Worm (Caenorhabditis elegans) whole organism, L1 larva: Measurements from ENCODE around the gene adbp-1.

Experiments
- C04F5.9 ChIP-seq: sonication (generic microtip); optimal IDR thresholded peaks from 2 replicates; lab custom pipeline; 2016; ENCODE audit warnings: missing genetic modification characterization, missing compliant biosample characterization
- C16A3.4 ChIP-seq: fragments of 150-350 bp; optimal IDR thresholded peaks from 2 replicates; lab custom pipeline; 2014; ENCODE audit warnings: missing biosample characterization, missing genetic modification characterization
- C34B4.2 ChIP-seq: sonication (generic microtip); optimal IDR thresholded peaks from 2 replicates; lab custom pipeline; 2017; ENCODE audit warnings: mild to moderate bottlenecking, missing genetic modification characterization, missing compliant biosample characterization
- Y116A8C.19 ChIP-seq: sonication (generic microtip); optimal IDR thresholded peaks from 2 replicates; lab custom pipeline; 2016; ENCODE audit warnings: missing compliant biosample characterization, missing genetic modification characterization, borderline replicate concordance
- aha-1 ChIP-seq: fragments of 150-350 bp; optimal IDR thresholded peaks from 2 replicates; lab custom pipeline; 2014; ENCODE audit warnings: missing biosample characterization, missing genetic modification characterization
- alr-1 ChIP-seq: fragments of 200-800 bp; sonication (Bioruptor generic); optimal IDR thresholded peaks from 2 replicates; lab custom pipeline; 2018; ENCODE audit warnings: borderline replicate concordance, mild to moderate bottlenecking, missing genetic modification characterization, missing compliant biosample characterization
- aly-2 ChIP-seq: fragments of 150-350 bp; optimal IDR thresholded peaks from 2 replicates; lab custom pipeline; 2014; ENCODE audit warnings: missing biosample characterization, missing genetic modification characterization
- ama-1 ChIP-seq: fragments of 150-350 bp; optimal IDR thresholded peaks from 2 replicates; lab custom pipeline; 2014
- blmp-1 ChIP-seq: fragments of 150-350 bp; optimal IDR thresholded peaks from 2 replicates; lab custom pipeline; 2014; ENCODE audit warnings: missing biosample characterization, missing genetic modification characterization
- ceh-63 ChIP-seq: fragments of 200-800 bp; sonication (Bioruptor generic); optimal IDR thresholded peaks from 2 replicates; lab custom pipeline; 2018; ENCODE audit warnings: mild to moderate bottlenecking, missing genetic modification characterization, missing compliant biosample characterization
- ceh-82 ChIP-seq, 3 experiments: fragments of 150-350 bp in 1 of 3; sonication (generic microtip) in 2 of 3; optimal IDR thresholded peaks; 2 replicates each; lab custom pipeline; 2014 to 2017; ENCODE audit warnings: missing biosample characterization in 3 of 3, missing genetic modification characterization in 3 of 3
- ceh-90 ChIP-seq: sonication (generic microtip); optimal IDR thresholded peaks from 2 replicates; lab custom pipeline; 2016; ENCODE audit warnings: missing genetic modification characterization, missing compliant biosample characterization
- dpl-1 ChIP-seq, 3 experiments: fragments of 150-350 bp in 2 of 3; sonication (generic microtip) in 1 of 3; optimal IDR thresholded peaks; 2 replicates each; lab custom pipeline; 2014 to 2017; ENCODE audit warnings: missing biosample characterization in 3 of 3, missing genetic modification characterization in 3 of 3, missing genetic modification reagents in 3 of 3
- dsc-1 ChIP-seq: sonication (generic microtip); optimal IDR thresholded peaks from 2 replicates; lab custom pipeline; 2016; ENCODE audit warnings: mild to moderate bottlenecking, missing genetic modification characterization, missing compliant biosample characterization
- efl-3 ChIP-seq: fragments of 200-800 bp; sonication (Bioruptor generic); optimal IDR thresholded peaks from 2 replicates; lab custom pipeline; 2018; ENCODE audit warnings: mild to moderate bottlenecking, missing genetic modification characterization, missing compliant biosample characterization
- ets-5 ChIP-seq: fragments of 200-800 bp; sonication (Bioruptor generic); IDR thresholded peaks from 2 replicates; pipeline ENCODE4 v1.3.6; 2022; ENCODE audit warnings: missing genetic modification characterization, missing compliant biosample characterization
- fkh-10 ChIP-seq: sonication (generic microtip); optimal IDR thresholded peaks from 2 replicates; lab custom pipeline; 2017; ENCODE audit warnings: missing biosample characterization, missing genetic modification reagents, missing genetic modification characterization
- hlh-4 ChIP-seq: sonication (generic microtip); optimal IDR thresholded peaks from 2 replicates; lab custom pipeline; 2016; ENCODE audit warnings: mild to moderate bottlenecking, missing genetic modification characterization, missing compliant biosample characterization
- hpl-2 ChIP-seq: fragments of 150-350 bp; optimal IDR thresholded peaks from 2 replicates; lab custom pipeline; 2014; ENCODE audit warnings: missing biosample characterization, missing genetic modification reagents, missing genetic modification characterization
- irx-1 ChIP-seq: sonication (generic microtip); optimal IDR thresholded peaks from 2 replicates; lab custom pipeline; 2016; ENCODE audit warnings: missing genetic modification characterization, missing compliant biosample characterization
- isw-1 ChIP-seq: fragments of 200-800 bp; sonication (Bioruptor generic); IDR thresholded peaks from 2 replicates; pipeline ENCODE4 v1.3.6; 2022; ENCODE audit warnings: missing genetic modification characterization, missing compliant biosample characterization
- lin-35 ChIP-seq, 2 experiments: fragments of 150-350 bp; optimal IDR thresholded peaks; 2 replicates each; lab custom pipeline; 2014; ENCODE audit warnings: missing biosample characterization in 2 of 2, missing genetic modification characterization in 2 of 2, missing genetic modification reagents in 2 of 2
- lin-39 ChIP-seq: fragments of 150-350 bp; optimal IDR thresholded peaks from 2 replicates; lab custom pipeline; 2014; ENCODE audit warnings: missing biosample characterization, missing genetic modification reagents, missing genetic modification characterization
- mab-9 ChIP-seq: fragments of 200-800 bp; sonication (Bioruptor generic); IDR thresholded peaks from 2 replicates; pipeline ENCODE4 v1.3.6; 2022; ENCODE audit warnings: missing genetic modification reagents, missing genetic modification characterization, missing compliant biosample characterization
- mdl-1 ChIP-seq, 2 experiments: fragments of 150-350 bp; optimal IDR thresholded peaks; 2 replicates each; lab custom pipeline; 2014 to 2017; ENCODE audit warnings: missing biosample characterization in 2 of 2, missing genetic modification characterization in 2 of 2, inconsistent platforms in 1 of 2
- mef-2 ChIP-seq: fragments of 150-350 bp; optimal IDR thresholded peaks from 2 replicates; lab custom pipeline; 2014; ENCODE audit warnings: missing biosample characterization, missing genetic modification characterization
- mep-1 ChIP-seq: fragments of 150-350 bp; optimal IDR thresholded peaks from 2 replicates; lab custom pipeline; 2014; ENCODE audit warnings: missing biosample characterization, missing genetic modification characterization
- nhr-11 ChIP-seq: fragments of 150-350 bp; optimal IDR thresholded peaks from 2 replicates; lab custom pipeline; 2014; ENCODE audit warnings: missing biosample characterization, missing genetic modification characterization
- nhr-12 ChIP-seq: sonication (generic microtip); optimal IDR thresholded peaks from 2 replicates; lab custom pipeline; 2017; ENCODE audit warnings: missing biosample characterization, missing genetic modification characterization
- nhr-19 ChIP-seq: fragments of 200-800 bp; sonication (Bioruptor generic); conservative IDR thresholded peaks from 2 replicates; pipeline ENCODE4 v1.3.6; 2022; ENCODE audit warnings: missing genetic modification characterization, missing compliant biosample characterization
- nhr-20 ChIP-seq: sonication (generic microtip); optimal IDR thresholded peaks from 2 replicates; lab custom pipeline; 2016; ENCODE audit warnings: mild to moderate bottlenecking, missing genetic modification characterization, missing compliant biosample characterization
- nhr-237 ChIP-seq: fragments of 150-350 bp; optimal IDR thresholded peaks from 2 replicates; lab custom pipeline; 2014; ENCODE audit warnings: missing biosample characterization, missing genetic modification characterization
- nhr-28 ChIP-seq: fragments of 150-350 bp; optimal IDR thresholded peaks from 2 replicates; lab custom pipeline; 2014; ENCODE audit warnings: missing biosample characterization, missing genetic modification characterization
- nhr-47 ChIP-seq: sonication (generic microtip); optimal IDR thresholded peaks from 2 replicates; lab custom pipeline; 2016; ENCODE audit warnings: mild to moderate bottlenecking, missing genetic modification characterization, moderate library complexity, missing compliant biosample characterization
- nhr-71 ChIP-seq: sonication (generic microtip); optimal IDR thresholded peaks from 2 replicates; lab custom pipeline; 2016; ENCODE audit warnings: mild to moderate bottlenecking, missing genetic modification characterization, moderate library complexity, missing compliant biosample characterization
- nhr-77 ChIP-seq: fragments of 150-350 bp; optimal IDR thresholded peaks from 2 replicates; lab custom pipeline; 2014; ENCODE audit warnings: missing biosample characterization, missing genetic modification characterization
- nhr-84 ChIP-seq: sonication (generic microtip); optimal IDR thresholded peaks from 2 replicates; lab custom pipeline; 2017; ENCODE audit warnings: missing biosample characterization, missing genetic modification characterization
- nhr-85 ChIP-seq: sonication (generic microtip); peaks from one replicate; lab custom pipeline; 2016; ENCODE audit warnings: missing genetic modification characterization, inconsistent platforms, missing compliant biosample characterization
- pax-3 ChIP-seq: fragments of 200-800 bp; sonication (Bioruptor generic); optimal IDR thresholded peaks from 2 replicates; lab custom pipeline; 2018; ENCODE audit warnings: mild to moderate bottlenecking, missing genetic modification characterization, moderate library complexity, missing compliant biosample characterization
- pqm-1 ChIP-seq: sonication (generic microtip); optimal IDR thresholded peaks from 3 replicates; lab custom pipeline; 2017; ENCODE audit warnings: missing biosample characterization, missing genetic modification characterization
- rnt-1 ChIP-seq: sonication (generic microtip); optimal IDR thresholded peaks from 2 replicates; lab custom pipeline; 2016; ENCODE audit warnings: mild to moderate bottlenecking, missing genetic modification characterization, moderate library complexity, missing compliant biosample characterization
- snpc-4 ChIP-seq: fragments of 150-350 bp; optimal IDR thresholded peaks from 2 replicates; lab custom pipeline; 2014; ENCODE audit warnings: missing biosample characterization, missing genetic modification characterization
- sup-37 ChIP-seq: fragments of 200-800 bp; sonication (Bioruptor generic); optimal IDR thresholded peaks from 2 replicates; lab custom pipeline; 2018; ENCODE audit warnings: mild to moderate bottlenecking, missing genetic modification characterization, missing compliant biosample characterization
- swsn-7 ChIP-seq: sonication (generic microtip); optimal IDR thresholded peaks from 2 replicates; lab custom pipeline; 2016; ENCODE audit warnings: missing genetic modification characterization, missing compliant biosample characterization
- tlp-1 ChIP-seq: fragments of 150-350 bp; optimal IDR thresholded peaks from 2 replicates; lab custom pipeline; 2014; ENCODE audit warnings: missing biosample characterization, missing genetic modification characterization
- unc-30 ChIP-seq: sonication (generic microtip); optimal IDR thresholded peaks from 2 replicates; lab custom pipeline; 2017; ENCODE audit warnings: missing biosample characterization, missing genetic modification characterization
- unc-86 ChIP-seq: sonication (generic microtip); optimal IDR thresholded peaks from 2 replicates; lab custom pipeline; 2016; ENCODE audit warnings: missing genetic modification characterization, missing compliant biosample characterization
- unc-98 ChIP-seq: fragments of 200-800 bp; sonication (Bioruptor generic); IDR thresholded peaks from 2 replicates; pipeline ENCODE4 v1.3.6; 2022; ENCODE audit warnings: missing genetic modification characterization, missing compliant biosample characterization
- vab-15 ChIP-seq: sonication (generic microtip); optimal IDR thresholded peaks from 2 replicates; lab custom pipeline; 2017; ENCODE audit warnings: missing genotype, mild to moderate bottlenecking, missing genetic modification characterization, missing compliant biosample characterization
- zag-1 ChIP-seq: fragments of 150-350 bp; optimal IDR thresholded peaks from 2 replicates; lab custom pipeline; 2014; ENCODE audit warnings: missing biosample characterization, missing genetic modification characterization
- ztf-11 ChIP-seq, 2 experiments: sonication (generic microtip); optimal IDR thresholded peaks; 2 replicates each; lab custom pipeline; 2016 to 2017; ENCODE audit warnings: missing genetic modification characterization in 2 of 2, missing biosample characterization in 1 of 2, missing compliant biosample characterization in 1 of 2

The adbp-1 gene

DNA sequence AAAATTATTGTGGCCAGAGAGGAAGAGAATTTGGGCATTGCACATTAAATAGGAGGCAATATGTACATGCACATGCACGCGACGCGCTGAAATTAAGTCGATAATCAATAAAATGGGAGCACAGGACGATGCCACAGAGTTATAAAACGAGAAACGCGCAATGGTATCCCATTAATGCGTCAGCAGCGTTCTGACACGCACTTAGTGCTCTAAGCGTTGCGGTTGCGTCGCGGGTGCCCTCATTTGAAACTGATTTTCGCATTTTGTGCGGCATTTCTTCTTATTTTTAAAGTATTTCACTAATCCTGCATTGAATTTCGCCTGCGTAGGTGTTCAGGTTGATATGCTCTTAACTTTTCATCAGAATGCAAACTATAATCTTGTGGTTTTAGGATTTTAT lies 9.1 kb downstream of the adbp-1 start, which contains the start of gene rsp-1 (continued):
- peak; percentile 65 for TF ChIP-seq aly-2 (tag; lab: Kevin White, UChicago)
- peak; percentile 42 for TF ChIP-seq lin-39 (tag; lab: Kevin White, UChicago)
- no peak for TF ChIP-seq zag-1
- peak; percentile 67 for TF ChIP-seq vab-15
- TF ChIP-seq isw-1 (GFP tag; lab: Robert Waterston, UW) = peak; percentile 87
- TF ChIP-seq nhr-19 (GFP tag; lab: Robert Waterston, UW) = peak; percentile 90
- TF ChIP-seq nhr-85 (tag; lab: Kevin White, UChicago) = peak; percentile 92
- peak; percentile 46 for TF ChIP-seq nhr-11 (tag; lab: Kevin White, UChicago)
- no peak for TF ChIP-seq hlh-4 (tag; lab: Kevin White, UChicago)
- TF ChIP-seq unc-98 (GFP tag; lab: Robert Waterston, UW) = no peak
- TF ChIP-seq nhr-47 (tag; lab: Kevin White, UChicago) = peak; percentile 91
- TF ChIP-seq tlp-1 (tag; lab: Kevin White, UChicago) = no peak
- peak; percentile 94 for TF ChIP-seq nhr-20 (tag; lab: Kevin White, UChicago)
- TF ChIP-seq fkh-10 (GFP tag; lab: Kevin White, UChicago) = peak; percentile 57
- no peak for TF ChIP-seq pqm-1
- TF ChIP-seq mab-9 = no peak
- TF ChIP-seq pax-3 (tag; lab: Kevin White, UChicago) = peak; percentile 73
- TF ChIP-seq ama-1 (lab: Kevin White, UChicago) = no peak
- no peak for TF ChIP-seq nhr-12 (tag; lab: Kevin White, UChicago)
- TF ChIP-seq nhr-71 (tag; lab: Kevin White, UChicago) = peak; percentile 93
- TF ChIP-seq ceh-82 (tag; optimal IDR thresholded peaks at IDR 0.05; lab: Kevin White, UChicago) = peak; percentile 92 to 95 (median 94)
- peak; percentile 80 for TF ChIP-seq hpl-2 (GFP tag; lab: Kevin White, UChicago)
- peak; percentile 95 for TF ChIP-seq C16A3.4 (tag; lab: Kevin White, UChicago)
- peak; percentile 27 for TF ChIP-seq blmp-1
- TF ChIP-seq nhr-77 = peak; percentile 78
- TF ChIP-seq mep-1 (tag; lab: Kevin White, UChicago) = peak; percentile 84
- TF ChIP-seq Y116A8C.19 (tag; lab: Kevin White, UChicago) = no peak
- no peak for TF ChIP-seq unc-30 (tag; lab: Kevin White, UChicago)
- no peak for TF ChIP-seq nhr-28 (tag; lab: Kevin White, UChicago)
- peak; percentile 89 for TF ChIP-seq dsc-1 (tag; lab: Kevin White, UChicago)
- TF ChIP-seq efl-3 (GFP tag; lab: Kevin White, UChicago) = no peak
- TF ChIP-seq swsn-7 (tag; lab: Kevin White, UChicago) = peak; percentile 91
- TF ChIP-seq alr-1 (tag; lab: Kevin White, UChicago) = no peak
- peak in 1 of 2 experiments; percentile 85 for TF ChIP-seq mdl-1 (tag; optimal IDR thresholded peaks at IDR 0.05; lab: Kevin White, UChicago)
- TF ChIP-seq nhr-237 (tag; lab: Kevin White, UChicago) = no peak
- peak; percentile 17 for TF ChIP-seq aha-1 (tag; lab: Kevin White, UChicago)
- TF ChIP-seq ceh-63 (GFP tag; lab: Kevin White, UChicago) = no peak
- no peak for TF ChIP-seq ceh-90
- peak; percentile 83 for TF ChIP-seq unc-86 (tag; lab: Kevin White, UChicago)
- TF ChIP-seq lin-35 (GFP tag; optimal IDR thresholded peaks at IDR 0.05; lab: Kevin White, UChicago) = peak; percentile 90 to 94
- TF ChIP-seq snpc-4 (tag; lab: Kevin White, UChicago) = peak; percentile 81
- peak in 1 of 2 experiments; percentile 71 for TF ChIP-seq ztf-11 (tag; optimal IDR thresholded peaks at IDR 0.05; lab: Kevin White, UChicago)
- TF ChIP-seq dpl-1 (GFP tag; optimal IDR thresholded peaks at IDR 0.05; lab: Kevin White, UChicago) = peak; percentile 84 to 88 (median 87)
- peak; percentile 82 for TF ChIP-seq C04F5.9
- TF ChIP-seq irx-1 (tag; lab: Kevin White, UChicago) = peak; percentile 76
- peak; percentile 39 for TF ChIP-seq sup-37 (GFP tag; lab: Kevin White, UChicago)
- TF ChIP-seq nhr-84 (tag; lab: Kevin White, UChicago) = no peak
- TF ChIP-seq ets-5 = no peak
- TF ChIP-seq C34B4.2 = no peak
- peak; percentile 94 for TF ChIP-seq rnt-1 (tag; lab: Kevin White, UChicago)
- TF ChIP-seq mef-2 (tag; lab: Kevin White, UChicago) = peak; percentile 13
